Worm (Caenorhabditis elegans): ENCODE results near the gene csn-5.

The csn-5 gene

DNA sequence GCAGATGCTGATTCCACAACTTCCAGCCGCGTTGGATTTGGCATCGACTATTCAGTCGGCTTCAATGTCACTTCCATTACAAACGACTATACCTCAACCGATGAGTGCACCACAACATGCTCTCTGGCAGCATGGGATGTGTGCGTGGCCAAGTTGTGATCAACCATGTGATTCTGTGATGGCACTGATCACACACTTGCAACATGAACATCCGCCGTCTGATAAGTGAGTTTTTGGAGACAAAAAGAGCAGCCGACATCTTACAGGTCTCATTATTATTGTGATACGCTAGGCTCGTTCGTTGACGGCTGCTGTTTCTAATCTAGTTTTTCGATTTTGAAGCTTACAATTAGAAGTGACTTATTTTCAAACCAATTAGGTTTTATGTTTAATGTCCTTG lies 46.9 kb upstream of the csn-5 start:
- TF ChIP-seq sma-3 (GFP tag; optimal IDR thresholded peaks at IDR 0.05) (no peak), nhr-129 (tag; optimal IDR thresholded peaks at IDR 0.05) (peak; percentile 31), snpc-4 (tag; optimal IDR thresholded peaks at IDR 0.05) (peak; percentile 48), lin-11 (tag; optimal IDR thresholded peaks at IDR 0.05) (no peak), ztf-1 (GFP tag; conservative IDR thresholded peaks at IDR 0.05) (no peak)

DNA sequence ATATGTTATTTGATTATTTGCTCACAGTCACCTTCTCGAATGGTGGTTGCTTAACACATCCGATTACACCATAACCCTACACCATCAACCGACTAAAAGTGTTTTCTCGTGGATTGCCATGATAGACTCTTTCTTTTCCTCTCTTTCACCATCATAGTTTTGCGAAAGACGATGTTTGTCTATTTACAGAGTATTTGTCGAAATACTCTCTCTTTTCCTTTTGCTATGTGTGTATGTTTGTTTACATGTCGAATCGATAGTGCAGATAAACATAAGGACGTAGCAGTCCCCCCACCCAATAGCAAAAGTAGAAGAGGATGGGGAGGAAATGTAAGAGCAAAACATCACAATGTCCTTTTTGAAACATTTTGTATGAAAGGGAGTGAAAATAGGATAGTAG lies 46.0 kb upstream of the csn-5 start:
- TF ChIP-seq ZK546.5 (tag; optimal IDR thresholded peaks at IDR 0.05), result no peak
- TF ChIP-seq egl-27 (tag; optimal IDR thresholded peaks at IDR 0.05), result no peak
- TF ChIP-seq skn-1 (tag; optimal IDR thresholded peaks at IDR 0.05), result no peak
- no peak for TF ChIP-seq aly-2 (tag; optimal IDR thresholded peaks at IDR 0.05)
- TF ChIP-seq sma-3 (GFP tag; optimal IDR thresholded peaks at IDR 0.05), result no peak
- TF ChIP-seq mab-5 (tag; optimal IDR thresholded peaks at IDR 0.05), result no peak
- TF ChIP-seq sma-9 (GFP tag; optimal IDR thresholded peaks at IDR 0.05), result peak; percentile 53
- TF ChIP-seq sma-9 (tag; optimal IDR thresholded peaks at IDR 0.05), result no peak
- TF ChIP-seq nhr-25 (tag; optimal IDR thresholded peaks at IDR 0.05), result no peak
- no peak for TF ChIP-seq Y55F3AM.14 (GFP tag; optimal IDR thresholded peaks at IDR 0.05)
- no peak for TF ChIP-seq fos-1 (tag; optimal IDR thresholded peaks at IDR 0.05)
- TF ChIP-seq C34F6.9 (tag; optimal IDR thresholded peaks at IDR 0.05), result no peak
- no peak for TF ChIP-seq unc-39 (tag; optimal IDR thresholded peaks at IDR 0.05)
- no peak for TF ChIP-seq ceh-16 (tag; optimal IDR thresholded peaks at IDR 0.05)
- TF ChIP-seq nhr-77 (tag; optimal IDR thresholded peaks at IDR 0.05), result no peak
- no peak for TF ChIP-seq nhr-21 (tag; optimal IDR thresholded peaks at IDR 0.05)
- TF ChIP-seq nhr-10 (tag; optimal IDR thresholded peaks at IDR 0.05), result no peak
- TF ChIP-seq elt-1 (tag; optimal IDR thresholded peaks at IDR 0.05), result no peak
- peak; percentile 74 for TF ChIP-seq F13H6.1 (tag; optimal IDR thresholded peaks at IDR 0.05)
- TF ChIP-seq ztf-4 (tag; optimal IDR thresholded peaks at IDR 0.05), result no peak
- no peak for TF ChIP-seq lin-11 (tag; optimal IDR thresholded peaks at IDR 0.05)
- no peak for TF ChIP-seq mdl-1 (tag; optimal IDR thresholded peaks at IDR 0.05)
- no peak for TF ChIP-seq zag-1 (tag; optimal IDR thresholded peaks at IDR 0.05)
- TF ChIP-seq elt-3 (tag; optimal IDR thresholded peaks at IDR 0.05), result no peak
- TF ChIP-seq lin-39 (tag; optimal IDR thresholded peaks at IDR 0.05), result no peak
- no peak for TF ChIP-seq mbf-1 (tag; optimal IDR thresholded peaks at IDR 0.05)
- no peak for TF ChIP-seq nhr-11 (tag; optimal IDR thresholded peaks at IDR 0.05)
- TF ChIP-seq unc-62 (GFP tag; optimal IDR thresholded peaks at IDR 0.05), result no peak
- no peak for TF ChIP-seq blmp-1 (tag; optimal IDR thresholded peaks at IDR 0.05; ENCODE audit: insufficient read depth)
- TF ChIP-seq nhr-129 (tag; optimal IDR thresholded peaks at IDR 0.05), result peak; percentile 75
- no peak for TF ChIP-seq ztf-11 (tag; optimal IDR thresholded peaks at IDR 0.05)
- no peak for TF ChIP-seq sem-4 (tag; optimal IDR thresholded peaks at IDR 0.05)
- TF ChIP-seq nhr-6 (tag; optimal IDR thresholded peaks at IDR 0.05), result no peak
- peak in 1 of 2 experiments; percentile 4 for TF ChIP-seq lsy-2 (tag; optimal IDR thresholded peaks at IDR 0.05)
- TF ChIP-seq ztf-1 (GFP tag; conservative IDR thresholded peaks at IDR 0.05), result no peak
- TF ChIP-seq lin-13 (GFP tag; optimal IDR thresholded peaks at IDR 0.05), result no peak
- no peak for TF ChIP-seq R02D3.7 (tag; optimal IDR thresholded peaks at IDR 0.05)

ce11 chrIV:5604465-5604864 lies 44.9 kb upstream of the csn-5 start:
- peak; percentile 51 for TF ChIP-seq sma-3 (GFP tag; optimal IDR thresholded peaks at IDR 0.05)
- TF ChIP-seq nhr-25 (tag; optimal IDR thresholded peaks at IDR 0.05), result peak; percentile 8
- TF ChIP-seq nhr-6 (tag; optimal IDR thresholded peaks at IDR 0.05), result peak; percentile 78
- no peak for TF ChIP-seq nhr-77 (tag; optimal IDR thresholded peaks at IDR 0.05)
- TF ChIP-seq lsy-2 (tag; optimal IDR thresholded peaks at IDR 0.05), result peak in 1 of 2 experiments; percentile 90
- TF ChIP-seq R02D3.7 (tag; optimal IDR thresholded peaks at IDR 0.05), result no peak
- peak; percentile 70 for TF ChIP-seq zag-1 (tag; optimal IDR thresholded peaks at IDR 0.05)
- TF ChIP-seq ztf-4 (tag; optimal IDR thresholded peaks at IDR 0.05), result peak; percentile 81
- TF ChIP-seq dmd-4 (tag; optimal IDR thresholded peaks at IDR 0.05), result no peak
- TF ChIP-seq ceh-82 (tag; optimal IDR thresholded peaks at IDR 0.05), result no peak
- peak; percentile 77 for TF ChIP-seq nhr-21 (tag; optimal IDR thresholded peaks at IDR 0.05)
- peak; percentile 94 for TF ChIP-seq sma-9 (GFP tag; optimal IDR thresholded peaks at IDR 0.05)
- no peak for TF ChIP-seq sma-9 (tag; optimal IDR thresholded peaks at IDR 0.05)
- peak; percentile 88 for TF ChIP-seq egl-27 (tag; optimal IDR thresholded peaks at IDR 0.05)
- peak; percentile 41 for TF ChIP-seq fos-1 (tag; optimal IDR thresholded peaks at IDR 0.05)
- peak; percentile 97 for TF ChIP-seq F13H6.1 (tag; optimal IDR thresholded peaks at IDR 0.05)
- TF ChIP-seq gmeb-1 (tag; optimal IDR thresholded peaks at IDR 0.05), result peak; percentile 5
- no peak for TF ChIP-seq nhr-237 (tag; optimal IDR thresholded peaks at IDR 0.05)
- peak; percentile 32 for TF ChIP-seq ama-1 (optimal IDR thresholded peaks at IDR 0.05)
- peak; percentile 74 for TF ChIP-seq unc-55 (GFP tag; optimal IDR thresholded peaks at IDR 0.05)
- peak; percentile 76 for TF ChIP-seq Y55F3AM.14 (GFP tag; optimal IDR thresholded peaks at IDR 0.05)
- TF ChIP-seq crh-2 (tag; optimal IDR thresholded peaks at IDR 0.05), result peak; percentile 92
- peak; percentile 92 for TF ChIP-seq C34F6.9 (tag; optimal IDR thresholded peaks at IDR 0.05)
- peak; percentile 97 for TF ChIP-seq nhr-129 (tag; optimal IDR thresholded peaks at IDR 0.05)
- TF ChIP-seq skn-1 (tag; optimal IDR thresholded peaks at IDR 0.05), result peak; percentile 75
- TF ChIP-seq mdl-1 (tag; optimal IDR thresholded peaks at IDR 0.05), result peak; percentile 6 to 79
- no peak for TF ChIP-seq aly-2 (tag; optimal IDR thresholded peaks at IDR 0.05)
- no peak for TF ChIP-seq peb-1 (tag; optimal IDR thresholded peaks at IDR 0.05)
- peak; percentile 49 for TF ChIP-seq sem-4 (tag; optimal IDR thresholded peaks at IDR 0.05)
- peak; percentile 95 for TF ChIP-seq alr-1 (tag; optimal IDR thresholded peaks at IDR 0.05)
- TF ChIP-seq snpc-4 (tag; optimal IDR thresholded peaks at IDR 0.05), result peak; percentile 13
- peak; percentile 61 for TF ChIP-seq lin-11 (tag; optimal IDR thresholded peaks at IDR 0.05)
